Fruit fly (Drosophila melanogaster) whole organism, embryonic: ENCODE data around the gene CG33307.

Source experiments
- BEAF-32 ChIP-seq: fragments of 200-800 bp; sonication (Bioruptor generic); optimal IDR thresholded peaks from 3 replicates; lab custom pipeline; 2017; ENCODE audit warnings: missing biosample characterization, missing genetic modification characterization, mild to moderate bottlenecking, moderate library complexity, missing genetic modification reagents
- CG10543 ChIP-seq: fragments of 200-800 bp; sonication (Bioruptor generic); optimal IDR thresholded peaks from 3 replicates; lab custom pipeline; 2017; ENCODE audit warnings: missing biosample characterization, mild to moderate bottlenecking, missing genetic modification characterization, moderate library complexity
- CG11504 ChIP-seq: fragments of 200-800 bp; sonication (Bioruptor generic); optimal IDR thresholded peaks from 3 replicates; lab custom pipeline; 2019; ENCODE audit warnings: missing biosample characterization, mild to moderate bottlenecking, missing genetic modification characterization, moderate library complexity
- CG12071 ChIP-seq: fragments of 200-800 bp; sonication (Bioruptor generic); optimal IDR thresholded peaks from 3 replicates; lab custom pipeline; 2018; ENCODE audit warnings: missing biosample characterization, mild to moderate bottlenecking, missing genetic modification characterization
- CG12659 ChIP-seq: fragments of 200-800 bp; sonication (Bioruptor generic); optimal IDR thresholded peaks from 3 replicates; lab custom pipeline; 2017; ENCODE audit warnings: mild to moderate bottlenecking, missing biosample characterization, missing genetic modification reagents, missing genetic modification characterization
- CG14710 ChIP-seq: fragments of 200-800 bp; sonication (Bioruptor generic); optimal IDR thresholded peaks from 3 replicates; lab custom pipeline; 2019; ENCODE audit warnings: missing biosample characterization, mild to moderate bottlenecking, missing genetic modification characterization, moderate library complexity
- CG17612 ChIP-seq: fragments of 200-800 bp; sonication (Bioruptor generic); IDR thresholded peaks from 2 replicates; pipeline ENCODE4 v1.3.6; 2022; ENCODE audit warnings: missing biosample characterization, missing genetic modification characterization
- CG2712 ChIP-seq: fragments of 200-800 bp; optimal IDR thresholded peaks from 3 replicates; lab custom pipeline; 2019; ENCODE audit warnings: missing biosample characterization, mild to moderate bottlenecking, missing genetic modification characterization, moderate library complexity
- CG30020 ChIP-seq: fragments of 200-800 bp; optimal IDR thresholded peaks from 2 replicates; lab custom pipeline; 2019; ENCODE audit warnings: missing biosample characterization, mild to moderate bottlenecking, missing genetic modification characterization, moderate library complexity
- CG34224 ChIP-seq: fragments of 200-800 bp; sonication (Bioruptor generic); IDR thresholded peaks from 3 replicates; pipeline ENCODE4 v1.3.6; 2022; ENCODE audit warnings: missing biosample characterization, missing genetic modification characterization; ENCODE audit not compliant: partially characterized antibody
- CG34422 ChIP-seq: fragments of 200-800 bp; sonication (Bioruptor generic); IDR thresholded peaks from 3 replicates; pipeline ENCODE4 v1.3.6; 2022; ENCODE audit warnings: missing biosample characterization, missing genetic modification characterization
- CG3838 ChIP-seq: fragments of 200-800 bp; sonication (Bioruptor generic); optimal IDR thresholded peaks from 3 replicates; lab custom pipeline; 2016; ENCODE audit warnings: missing biosample characterization, missing genetic modification characterization
- CG4328 ChIP-seq: fragments of 200-800 bp; sonication (Bioruptor generic); optimal IDR thresholded peaks from 3 replicates; lab custom pipeline; 2017; ENCODE audit warnings: missing biosample characterization, missing genetic modification reagents, missing genetic modification characterization
- CG4424 ChIP-seq: fragments of 200-800 bp; sonication (Bioruptor generic); optimal IDR thresholded peaks from 3 replicates; lab custom pipeline; 2016; ENCODE audit warnings: missing biosample characterization, missing genetic modification characterization
- CG9876 ChIP-seq: fragments of 200-800 bp; sonication (Bioruptor generic); optimal IDR thresholded peaks from 2 replicates; lab custom pipeline; 2016; ENCODE audit warnings: missing biosample characterization, missing genetic modification characterization
- D ChIP-seq, 2 experiments: fragments of 200-800 bp in 1 of 2; fragments of >200 bp in 1 of 2; sonication (Bioruptor generic) in 1 of 2; optimal IDR thresholded peaks; 2 replicates in 1 of 2; 3 replicates in 1 of 2; lab custom pipeline; 2017; ENCODE audit warnings: mild to moderate bottlenecking in 1 of 2, missing biosample characterization in 1 of 2, missing genetic modification characterization in 1 of 2, missing genetic modification reagents in 1 of 2
- Doc3 ChIP-seq: fragments of 200-800 bp; sonication (Bioruptor generic); IDR thresholded peaks from 3 replicates; pipeline ENCODE4 v1.3.6; 2022; ENCODE audit warnings: missing biosample characterization, missing genetic modification characterization; ENCODE audit not compliant: partially characterized antibody
- Ets65A ChIP-seq: fragments of 200-800 bp; sonication (Bioruptor generic); peaks from one replicate; lab custom pipeline; 2016; ENCODE audit warnings: missing biosample characterization, missing genetic modification characterization
- Gug ChIP-seq: fragments of 200-800 bp; sonication (Bioruptor generic); IDR thresholded peaks from 4 replicates; pipeline ENCODE4 v1.3.6; 2022; ENCODE audit warnings: missing biosample characterization, missing genetic modification characterization
- Hsf ChIP-seq: fragments of 200-800 bp; sonication (Bioruptor generic); optimal IDR thresholded peaks from 3 replicates; lab custom pipeline; 2016; ENCODE audit warnings: missing biosample characterization, missing genetic modification characterization
- Lhr ChIP-seq: fragments of 200-800 bp; sonication (Bioruptor generic); optimal IDR thresholded peaks from 3 replicates; lab custom pipeline; 2017; ENCODE audit warnings: mild to moderate bottlenecking, missing biosample characterization, missing genetic modification reagents, missing genetic modification characterization
- Myb ChIP-seq: fragments of 200-800 bp; sonication (Bioruptor generic); optimal IDR thresholded peaks from 2 replicates; lab custom pipeline; 2016; ENCODE audit warnings: missing biosample characterization, missing genetic modification characterization
- Nf-YB ChIP-seq: fragments of 200-800 bp; sonication (Bioruptor generic); optimal IDR thresholded peaks from 3 replicates; lab custom pipeline; 2019; ENCODE audit warnings: missing biosample characterization, mild to moderate bottlenecking, missing genetic modification characterization, moderate library complexity
- Oaz ChIP-seq: fragments of 200-800 bp; sonication (Bioruptor generic); IDR thresholded peaks from 2 replicates; pipeline ENCODE4 v1.3.6; 2022; ENCODE audit warnings: missing biosample characterization, missing genetic modification characterization
- Oli ChIP-seq: fragments of 200-800 bp; sonication (Bioruptor generic); optimal IDR thresholded peaks from 2 replicates; lab custom pipeline; 2018; ENCODE audit warnings: missing biosample characterization, mild to moderate bottlenecking, missing genetic modification characterization, moderate library complexity
- Ptx1 ChIP-seq: fragments of 200-800 bp; sonication (Bioruptor generic); IDR thresholded peaks from 2 replicates; pipeline ENCODE4 v1.3.6; 2022; ENCODE audit warnings: missing biosample characterization, missing genetic modification characterization
- Ssrp ChIP-seq: fragments of 200-800 bp; sonication (Bioruptor generic); optimal IDR thresholded peaks from 2 replicates; lab custom pipeline; 2018; ENCODE audit warnings: missing biosample characterization, mild to moderate bottlenecking, missing genetic modification characterization, moderate library complexity
- Taf1 ChIP-seq: fragments of 200-800 bp; sonication (Bioruptor generic); IDR thresholded peaks from 2 replicates; pipeline ENCODE4 v1.3.6; 2022; ENCODE audit warnings: missing biosample characterization, missing genetic modification characterization
- YL-1 ChIP-seq: fragments of 200-800 bp; sonication (Bioruptor generic); optimal IDR thresholded peaks from 3 replicates; lab custom pipeline; 2017; ENCODE audit warnings: missing biosample characterization, mild to moderate bottlenecking, missing genetic modification characterization
- amos ChIP-seq: fragments of 200-800 bp; sonication (Bioruptor generic); IDR thresholded peaks from 2 replicates; pipeline ENCODE4 v1.3.6; 2022; ENCODE audit warnings: missing biosample characterization, missing genetic modification characterization; ENCODE audit not compliant: partially characterized antibody
- ara ChIP-seq: fragments of 200-800 bp; sonication (Bioruptor generic); IDR thresholded peaks from 2 replicates; pipeline ENCODE4 v1.3.6; 2022; ENCODE audit warnings: missing biosample characterization, missing genetic modification characterization
- bigmax ChIP-seq: fragments of 200-800 bp; sonication (Bioruptor generic); optimal IDR thresholded peaks from 2 replicates; lab custom pipeline; 2018; ENCODE audit warnings: missing biosample characterization, mild to moderate bottlenecking, missing genetic modification characterization
- ewg ChIP-seq: fragments of 200-800 bp; sonication (Bioruptor generic); optimal IDR thresholded peaks from 3 replicates; lab custom pipeline; 2017; ENCODE audit warnings: mild to moderate bottlenecking, missing biosample characterization, missing genetic modification reagents, missing genetic modification characterization
- fd3F ChIP-seq: fragments of 200-800 bp; sonication (Bioruptor generic); optimal IDR thresholded peaks from 2 replicates; lab custom pipeline; 2018; ENCODE audit warnings: missing biosample characterization, mild to moderate bottlenecking, missing genetic modification characterization, moderate library complexity
- fu2 ChIP-seq: fragments of 200-800 bp; sonication (Bioruptor generic); optimal IDR thresholded peaks from 2 replicates; lab custom pipeline; 2016; ENCODE audit warnings: missing biosample characterization, missing genetic modification characterization
- gsb-n ChIP-seq: fragments of 200-800 bp; sonication (Bioruptor generic); optimal IDR thresholded peaks from 3 replicates; lab custom pipeline; 2018; ENCODE audit warnings: missing biosample characterization, mild to moderate bottlenecking, missing genetic modification characterization
- ind ChIP-seq: fragments of 200-800 bp; sonication (Bioruptor generic); optimal IDR thresholded peaks from 3 replicates; lab custom pipeline; 2016; ENCODE audit warnings: missing biosample characterization, missing genetic modification characterization
- insv ChIP-seq, 2 experiments: fragments of 200-800 bp; sonication (Bioruptor generic); optimal IDR thresholded peaks; 3 replicates each; lab custom pipeline; 2016 to 2018; ENCODE audit warnings: missing biosample characterization in 2 of 2, missing genetic modification characterization in 2 of 2
- jigr1 ChIP-seq: fragments of 200-800 bp; sonication (Bioruptor generic); IDR thresholded peaks from 3 replicates; pipeline ENCODE4 v1.3.6; 2022; ENCODE audit warnings: missing biosample characterization, missing genetic modification characterization
- lbe ChIP-seq: fragments of 200-800 bp; sonication (Bioruptor generic); optimal IDR thresholded peaks from 2 replicates; lab custom pipeline; 2016; ENCODE audit warnings: missing biosample characterization, mild to moderate bottlenecking, missing genetic modification characterization
- nerfin-1 ChIP-seq: fragments of 200-800 bp; sonication (Bioruptor generic); optimal IDR thresholded peaks from 3 replicates; lab custom pipeline; 2019; ENCODE audit warnings: missing biosample characterization, mild to moderate bottlenecking, missing genetic modification characterization, moderate library complexity
- org-1 ChIP-seq: fragments of 200-800 bp; sonication (Bioruptor generic); optimal IDR thresholded peaks from 2 replicates; lab custom pipeline; 2017; ENCODE audit warnings: missing biosample characterization, missing genetic modification characterization
- pan ChIP-seq, 4 experiments: fragments of >200 bp in 3 of 4; fragments of 200-800 bp in 1 of 4; sonication (Bioruptor generic) in 1 of 4; optimal IDR thresholded peaks in 3 of 4; IDR thresholded peaks in 1 of 4; 2 replicates each; pipeline versions ENCODE4 v1.3.6 to Lab custom; 2017 to 2022; ENCODE audit warnings: missing biosample characterization in 2 of 4, missing genetic modification characterization in 2 of 4, mixed read lengths in 1 of 4
- prd ChIP-seq, 3 experiments: fragments of >200 bp in 2 of 3; fragments of 200-800 bp in 1 of 3; sonication (Bioruptor generic) in 1 of 3; optimal IDR thresholded peaks in 2 of 3; IDR thresholded peaks in 1 of 3; 2 replicates in 2 of 3; 3 replicates in 1 of 3; pipeline versions ENCODE4 v1.3.6 to Lab custom; 2017 to 2022; ENCODE audit warnings: missing biosample characterization in 1 of 3, missing genetic modification characterization in 1 of 3
- slp2 ChIP-seq: fragments of 200-800 bp; sonication (Bioruptor generic); optimal IDR thresholded peaks from 2 replicates; lab custom pipeline; 2016; ENCODE audit warnings: missing biosample characterization, missing genetic modification characterization
- tap ChIP-seq: fragments of 200-800 bp; optimal IDR thresholded peaks from 3 replicates; lab custom pipeline; 2019; ENCODE audit warnings: missing biosample characterization, mild to moderate bottlenecking, missing genetic modification characterization, moderate library complexity
- trh ChIP-seq: fragments of 200-800 bp; sonication (Bioruptor generic); optimal IDR thresholded peaks from 2 replicates; lab custom pipeline; 2016; ENCODE audit warnings: missing biosample characterization, missing genetic modification characterization
- unpg ChIP-seq: fragments of 200-800 bp; sonication (Bioruptor generic); optimal IDR thresholded peaks from 3 replicates; lab custom pipeline; 2018; ENCODE audit warnings: missing biosample characterization, mild to moderate bottlenecking, missing genetic modification characterization, moderate library complexity
- z ChIP-seq: fragments of 200-800 bp; sonication (Bioruptor generic); IDR thresholded peaks from 3 replicates; pipeline ENCODE4 v1.3.6; 2022; ENCODE audit warnings: missing biosample characterization, missing genetic modification characterization

The CG33307 gene

DNA sequence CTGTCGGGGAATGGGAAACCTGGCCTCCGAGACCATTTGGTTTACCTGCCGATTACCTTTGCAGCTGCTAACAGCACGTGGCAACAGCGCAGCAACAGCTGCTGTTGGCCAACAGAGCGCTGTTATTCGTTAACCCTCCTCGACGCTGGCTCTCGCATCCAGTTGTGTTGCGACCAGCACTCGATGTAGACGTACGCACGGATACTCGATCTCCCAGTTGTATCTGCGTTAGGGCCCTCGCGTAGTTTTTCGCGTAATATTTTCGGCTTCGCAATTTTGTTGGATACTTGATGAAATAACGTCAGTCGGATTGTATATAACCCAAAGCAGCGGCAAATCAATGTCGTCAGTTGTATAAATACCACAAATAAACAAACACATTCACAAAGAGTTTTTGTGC is 37.5 kb upstream of the CG33307 start (continued):
- TF ChIP-seq CG12659 (GFP tag; lab: Kevin White, UChicago), result no peak
- no peak for TF ChIP-seq Doc3 (GFP tag; lab: Robert Waterston, UW)
- no peak for TF ChIP-seq Myb
- TF ChIP-seq CG2712 (tag; lab: Kevin White, UChicago), result peak; percentile 27
- TF ChIP-seq fu2 (GFP tag; lab: Kevin White, UChicago), result no peak
- TF ChIP-seq Taf1 (GFP tag; lab: Robert Waterston, UW), result no peak
- TF ChIP-seq trh, result no peak
- peak; percentile 25 for TF ChIP-seq bigmax (GFP tag; lab: Kevin White, UChicago)
- no peak for TF ChIP-seq CG4328 (GFP tag; lab: Kevin White, UChicago)
- TF ChIP-seq insv (GFP tag; optimal IDR thresholded peaks at IDR 0.05; lab: Kevin White, UChicago), result no peak
- no peak for TF ChIP-seq CG9876 (GFP tag; lab: Kevin White, UChicago)
- no peak for TF ChIP-seq Nf-YB
- TF ChIP-seq slp2 (GFP tag; lab: Kevin White, UChicago), result no peak
- TF ChIP-seq nerfin-1 (tag; lab: Kevin White, UChicago), result peak; percentile 18
- TF ChIP-seq CG11504, result peak; percentile 8
- no peak for TF ChIP-seq pan (optimal IDR thresholded peaks at IDR 0.05; lab: Kevin White, UChicago)
- peak in 1 of 2 experiments; percentile 51 for TF ChIP-seq pan (GFP tag; optimal IDR thresholded peaks at IDR 0.05 in 1 of 2, IDR thresholded peaks at IDR 0.05 in 1 of 2)
- TF ChIP-seq unpg (GFP tag; lab: Kevin White, UChicago), result no peak
- peak; percentile 66; the same call in 1 of the 2 replicates for TF ChIP-seq amos
- no peak for TF ChIP-seq D (optimal IDR thresholded peaks at IDR 0.05; lab: Kevin White, UChicago)
- TF ChIP-seq D (GFP tag; optimal IDR thresholded peaks at IDR 0.05; lab: Kevin White, UChicago), result no peak
- TF ChIP-seq CG4424 (GFP tag; lab: Kevin White, UChicago), result peak; percentile 22
- peak; percentile 56 for TF ChIP-seq CG12071
- no peak for TF ChIP-seq Hsf (GFP tag; lab: Kevin White, UChicago)
- TF ChIP-seq prd (optimal IDR thresholded peaks at IDR 0.05; lab: Kevin White, UChicago), result no peak
- TF ChIP-seq prd (GFP tag; IDR thresholded peaks at IDR 0.05; lab: Robert Waterston, UW), result no peak; the same call in 2 of the 3 replicates
- no peak for TF ChIP-seq jigr1
- no peak for TF ChIP-seq CG14710
- peak; percentile 39; the same call in 1 of the 3 replicates for TF ChIP-seq CG34422 (GFP tag; lab: Robert Waterston, UW)
- no peak for TF ChIP-seq CG3838 (GFP tag; lab: Kevin White, UChicago)
- no peak for TF ChIP-seq CG10543
- no peak for TF ChIP-seq org-1
- TF ChIP-seq ara, result 0 out of 2 replicates have a peak, but pooled peaks have one; percentile 8
- TF ChIP-seq Gug (GFP tag; lab: Robert Waterston, UW), result peak; percentile 33; the same call in 1 of the 4 replicates
- no peak for TF ChIP-seq Ptx1 (GFP tag; lab: Robert Waterston, UW)
- no peak for TF ChIP-seq tap
- TF ChIP-seq fd3F, result no peak
- TF ChIP-seq ind (GFP tag; lab: Kevin White, UChicago), result no peak
- no peak for TF ChIP-seq CG30020 (tag; lab: Kevin White, UChicago)
- no peak for TF ChIP-seq Ets65A (GFP tag; lab: Kevin White, UChicago)
- TF ChIP-seq lbe, result no peak
- peak; percentile 19; the same call in 1 of the 3 replicates for TF ChIP-seq CG34224 (GFP tag; lab: Robert Waterston, UW)
- TF ChIP-seq gsb-n (tag; lab: Kevin White, UChicago), result no peak
- TF ChIP-seq Lhr (GFP tag; lab: Kevin White, UChicago), result no peak
- TF ChIP-seq ewg (GFP tag; lab: Kevin White, UChicago), result no peak
- TF ChIP-seq BEAF-32 (GFP tag; lab: Kevin White, UChicago), result no peak
- no peak for TF ChIP-seq Ssrp (tag; lab: Kevin White, UChicago)
- TF ChIP-seq Oaz (GFP tag; lab: Robert Waterston, UW), result no peak
- no peak for TF ChIP-seq CG17612
- TF ChIP-seq Oli (tag; lab: Kevin White, UChicago), result no peak
- no peak for TF ChIP-seq YL-1 (GFP tag; lab: Kevin White, UChicago)
- TF ChIP-seq z (GFP tag; lab: Robert Waterston, UW), result no peak
